Worm (Caenorhabditis elegans) whole organism, L4 larva: ENCODE measurements around the gene str-114.

ENCODE experiments used
- D1046.2 ChIP-seq: fragments of 200-800 bp; sonication (Bioruptor generic); IDR thresholded peaks from 2 replicates; pipeline ENCODE4 v1.3.6; 2022; ENCODE audit warnings: missing genetic modification characterization, missing compliant biosample characterization
- F49E8.2 ChIP-seq: sonication (generic microtip); optimal IDR thresholded peaks from 2 replicates; lab custom pipeline; 2016; ENCODE audit warnings: missing compliant biosample characterization, mild to moderate bottlenecking, missing genetic modification characterization, borderline replicate concordance
- T26A8.4 ChIP-seq: fragments of 200-800 bp; sonication (Bioruptor generic); IDR thresholded peaks from 2 replicates; pipeline ENCODE4 v1.3.6; 2022; ENCODE audit warnings: missing genetic modification characterization, missing compliant biosample characterization
- Y75B8A.6 ChIP-seq: fragments of 200-800 bp; sonication (Bioruptor generic); IDR thresholded peaks from 2 replicates; pipeline ENCODE4 v1.3.6; 2022; ENCODE audit warnings: missing genetic modification reagents, missing genetic modification characterization, missing compliant biosample characterization
- aha-1 ChIP-seq: fragments of 150-350 bp; peaks from one replicate; lab custom pipeline; 2014; ENCODE audit warnings: missing biosample characterization, missing genetic modification characterization
- aly-2 ChIP-seq: sonication (generic microtip); optimal IDR thresholded peaks from 2 replicates; lab custom pipeline; 2018; ENCODE audit warnings: missing biosample characterization, missing genetic modification characterization
- ceh-20 ChIP-seq: fragments of 200-800 bp; sonication (Bioruptor generic); IDR thresholded peaks from 2 replicates; pipeline ENCODE4 v1.3.6; 2022; ENCODE audit warnings: missing genetic modification reagents, missing genetic modification characterization, missing compliant biosample characterization
- ceh-28 ChIP-seq: fragments of 150-350 bp; optimal IDR thresholded peaks from 2 replicates; lab custom pipeline; 2014; ENCODE audit warnings: missing biosample characterization, missing genetic modification reagents, missing genetic modification characterization
- ceh-82 ChIP-seq: sonication (generic microtip); optimal IDR thresholded peaks from 2 replicates; lab custom pipeline; 2017; ENCODE audit warnings: missing biosample characterization, missing genetic modification characterization
- daf-16 ChIP-seq, 3 experiments: sonication (generic microtip); optimal IDR thresholded peaks; 2 replicates each; lab custom pipeline; 2016 to 2017; ENCODE audit warnings: missing genetic modification characterization in 3 of 3, missing genetic modification reagents in 3 of 3, mild to moderate bottlenecking in 2 of 3, missing compliant biosample characterization in 2 of 3, missing biosample characterization in 1 of 3, moderate library complexity in 1 of 3
- dmd-6 ChIP-seq: fragments of 200-800 bp; sonication (Bioruptor generic); IDR thresholded peaks from 2 replicates; pipeline ENCODE4 v1.3.6; 2022; ENCODE audit warnings: missing genetic modification reagents, missing genetic modification characterization, missing compliant biosample characterization
- dmd-9 ChIP-seq: fragments of 200-800 bp; sonication (Bioruptor generic); IDR thresholded peaks from 2 replicates; pipeline ENCODE4 v1.3.6; 2022; ENCODE audit warnings: missing genetic modification reagents, missing genetic modification characterization, missing compliant biosample characterization
- dpl-1 ChIP-seq: fragments of 150-350 bp; optimal IDR thresholded peaks from 2 replicates; lab custom pipeline; 2014; ENCODE audit warnings: missing biosample characterization, missing genetic modification reagents, missing genetic modification characterization
- egl-27 ChIP-seq: sonication (generic microtip); optimal IDR thresholded peaks from 3 replicates; lab custom pipeline; 2017; ENCODE audit warnings: missing biosample characterization, missing genetic modification reagents, missing genetic modification characterization
- egl-43 ChIP-seq: fragments of 200-800 bp; sonication (Bioruptor generic); IDR thresholded peaks from 2 replicates; pipeline ENCODE4 v1.3.6; 2022; ENCODE audit warnings: missing genetic modification reagents, missing genetic modification characterization, missing compliant biosample characterization
- fos-1 ChIP-seq: fragments of 150-350 bp; optimal IDR thresholded peaks from 2 replicates; lab custom pipeline; 2014; ENCODE audit warnings: missing biosample characterization, missing genetic modification characterization
- hlh-11 ChIP-seq: fragments of 200-800 bp; sonication (Bioruptor generic); optimal IDR thresholded peaks from 2 replicates; lab custom pipeline; 2018; ENCODE audit warnings: mild to moderate bottlenecking, missing genetic modification characterization, missing compliant biosample characterization
- hlh-30 ChIP-seq: sonication (generic microtip); optimal IDR thresholded peaks from 2 replicates; lab custom pipeline; 2017; ENCODE audit warnings: antibody characterized with exemption, mild to moderate bottlenecking, missing genetic modification characterization, missing compliant biosample characterization; ENCODE audit not compliant: insufficient read depth
- hmg-1.1 ChIP-seq: fragments of 200-800 bp; sonication (Bioruptor generic); IDR thresholded peaks from 2 replicates; pipeline ENCODE4 v1.3.6; 2022; ENCODE audit warnings: missing genetic modification reagents, missing genetic modification characterization, missing compliant biosample characterization
- jun-1 ChIP-seq: fragments of 150-350 bp; optimal IDR thresholded peaks from 2 replicates; lab custom pipeline; 2014; ENCODE audit warnings: missing biosample characterization, missing genetic modification reagents, missing genetic modification characterization
- lim-7 ChIP-seq: fragments of 200-800 bp; sonication (Bioruptor generic); IDR thresholded peaks from 2 replicates; pipeline ENCODE4 v1.3.6; 2022; ENCODE audit warnings: missing genetic modification characterization, missing compliant biosample characterization
- lin-13 ChIP-seq: fragments of 150-350 bp; optimal IDR thresholded peaks from 2 replicates; lab custom pipeline; 2014; ENCODE audit warnings: missing biosample characterization, missing genetic modification reagents, missing genetic modification characterization
- lin-39 ChIP-seq: fragments of 150-350 bp; optimal IDR thresholded peaks from 2 replicates; lab custom pipeline; 2014; ENCODE audit warnings: missing biosample characterization, missing genetic modification reagents, missing genetic modification characterization
- lsy-2 ChIP-seq, 2 experiments: fragments of 150-350 bp in 1 of 2; sonication (generic microtip) in 1 of 2; optimal IDR thresholded peaks; 2 replicates each; lab custom pipeline; 2014 to 2017; ENCODE audit warnings: missing biosample characterization in 2 of 2, missing genetic modification characterization in 2 of 2
- mdl-1 ChIP-seq, 2 experiments: fragments of 150-350 bp in 1 of 2; sonication (generic microtip) in 1 of 2; optimal IDR thresholded peaks; 2 replicates each; lab custom pipeline; 2014 to 2017; ENCODE audit warnings: missing biosample characterization in 2 of 2, missing genetic modification characterization in 2 of 2
- mdt-29 ChIP-seq: fragments of 200-800 bp; sonication (Bioruptor generic); IDR thresholded peaks from 2 replicates; pipeline ENCODE4 v1.3.6; 2022; ENCODE audit warnings: missing genetic modification reagents, missing genetic modification characterization, missing compliant biosample characterization
- mep-1 ChIP-seq: fragments of 150-350 bp; sonication (generic microtip); optimal IDR thresholded peaks from 3 replicates; lab custom pipeline; 2014; ENCODE audit warnings: missing biosample characterization, missing genetic modification characterization
- mes-2 ChIP-seq: sonication (generic microtip); optimal IDR thresholded peaks from 2 replicates; lab custom pipeline; 2016; ENCODE audit warnings: missing genotype, mild to moderate bottlenecking, missing genetic modification characterization, missing compliant biosample characterization; ENCODE audit not compliant: poor library complexity, severe bottlenecking
- mxl-2 ChIP-seq: fragments of 200-800 bp; sonication (Bioruptor generic); conservative IDR thresholded peaks from 2 replicates; pipeline ENCODE4 v1.3.6; 2022; ENCODE audit warnings: missing genetic modification reagents, missing genetic modification characterization, missing compliant biosample characterization
- mxl-3 ChIP-seq: fragments of 200-800 bp; sonication (Bioruptor generic); optimal IDR thresholded peaks from 2 replicates; lab custom pipeline; 2018; ENCODE audit warnings: mild to moderate bottlenecking, missing genetic modification characterization, missing compliant biosample characterization
- nhr-102 ChIP-seq: sonication (generic microtip); optimal IDR thresholded peaks from 2 replicates; lab custom pipeline; 2016; ENCODE audit warnings: mild to moderate bottlenecking, missing genetic modification characterization, moderate library complexity, missing compliant biosample characterization
- nhr-237 ChIP-seq: sonication (generic microtip); optimal IDR thresholded peaks from 2 replicates; lab custom pipeline; 2017; ENCODE audit warnings: missing biosample characterization, missing genetic modification characterization
- nhr-6 ChIP-seq: fragments of 150-350 bp; optimal IDR thresholded peaks from 2 replicates; lab custom pipeline; 2014; ENCODE audit warnings: missing biosample characterization, missing genetic modification characterization
- nhr-76 ChIP-seq: fragments of 150-350 bp; optimal IDR thresholded peaks from 2 replicates; lab custom pipeline; 2014; ENCODE audit warnings: missing biosample characterization, missing genetic modification characterization
- nhr-77 ChIP-seq: fragments of 150-350 bp; optimal IDR thresholded peaks from 2 replicates; lab custom pipeline; 2014; ENCODE audit warnings: missing biosample characterization, missing genetic modification characterization
- rbr-2 ChIP-seq: sonication (generic microtip); optimal IDR thresholded peaks from 2 replicates; lab custom pipeline; 2016; ENCODE audit warnings: missing genotype, missing genetic modification characterization, missing compliant biosample characterization
- saeg-2 ChIP-seq: fragments of 200-800 bp; sonication (Bioruptor generic); IDR thresholded peaks from 2 replicates; pipeline ENCODE4 v1.3.6; 2022; ENCODE audit warnings: missing genetic modification reagents, missing genetic modification characterization, missing compliant biosample characterization
- snpc-1.2 ChIP-seq: fragments of 200-800 bp; sonication (Bioruptor generic); IDR thresholded peaks from 2 replicates; pipeline ENCODE4 v1.3.6; 2022; ENCODE audit warnings: missing genetic modification reagents, missing genetic modification characterization, missing compliant biosample characterization
- tra-1 ChIP-seq: fragments of 200-800 bp; sonication (Bioruptor generic); IDR thresholded peaks from 2 replicates; pipeline ENCODE4 v1.3.6; 2022; ENCODE audit warnings: missing genetic modification reagents, missing genetic modification characterization, missing compliant biosample characterization
- unc-130 ChIP-seq: sonication (generic microtip); optimal IDR thresholded peaks from 2 replicates; lab custom pipeline; 2016; ENCODE audit warnings: missing genetic modification reagents, missing genetic modification characterization, missing compliant biosample characterization
- unc-62 ChIP-seq, 3 experiments: fragments of 150-350 bp in 1 of 3; sonication (generic microtip); optimal IDR thresholded peaks in 2 of 3; peaks in 1 of 3; 1 replicate in 1 of 3; 2 replicates in 2 of 3; lab custom pipeline; 2014 to 2017; ENCODE audit warnings: missing biosample characterization in 3 of 3, missing genetic modification characterization in 3 of 3, missing genetic modification reagents in 3 of 3, missing genotype in 1 of 3
- zag-1 ChIP-seq: fragments of 150-350 bp; optimal IDR thresholded peaks from 2 replicates; lab custom pipeline; 2014; ENCODE audit warnings: missing biosample characterization, missing genetic modification characterization
- zfp-2 ChIP-seq: sonication (generic microtip); optimal IDR thresholded peaks from 2 replicates; lab custom pipeline; 2016; ENCODE audit warnings: mild to moderate bottlenecking, missing genetic modification characterization, missing compliant biosample characterization

The str-114 gene

ce11 chrV:3685790-3686208, 36.2 kb downstream of the str-114 start, which contains the start of gene W08A12.2 (continued):
- TF ChIP-seq ceh-28 (tag; lab: Kevin White, UChicago) = no peak
- TF ChIP-seq hlh-30 (tag; lab: Kevin White, UChicago) = peak; percentile 77
- TF ChIP-seq egl-27 (tag; lab: Kevin White, UChicago) = no peak
- TF ChIP-seq mes-2 = no peak
- no peak for TF ChIP-seq dmd-9 (GFP tag; lab: Robert Waterston, UW)
- 0 out of 2 replicates have a peak, but pooled peaks have one; percentile 60 for TF ChIP-seq Y75B8A.6 (GFP tag; lab: Robert Waterston, UW)
- peak; percentile 62; the same call in 1 of the 2 replicates for TF ChIP-seq D1046.2 (GFP tag; lab: Robert Waterston, UW)
- TF ChIP-seq aha-1 (tag; lab: Kevin White, UChicago) = peak; percentile 29
- no peak for TF ChIP-seq nhr-102 (tag; lab: Kevin White, UChicago)
- 0 out of 2 replicates have a peak, but pooled peaks have one; percentile 18 for TF ChIP-seq hmg-1.1 (GFP tag; lab: Robert Waterston, UW)
- no peak for TF ChIP-seq zfp-2 (tag; lab: Kevin White, UChicago)
- no peak for TF ChIP-seq aly-2 (tag; lab: Kevin White, UChicago)
- TF ChIP-seq mep-1 (tag; lab: Kevin White, UChicago) = no peak
- TF ChIP-seq mxl-3 (GFP tag; lab: Kevin White, UChicago) = no peak
- TF ChIP-seq tra-1 = peak; percentile 76
- TF ChIP-seq F49E8.2 (tag; lab: Kevin White, UChicago) = no peak

DNA sequence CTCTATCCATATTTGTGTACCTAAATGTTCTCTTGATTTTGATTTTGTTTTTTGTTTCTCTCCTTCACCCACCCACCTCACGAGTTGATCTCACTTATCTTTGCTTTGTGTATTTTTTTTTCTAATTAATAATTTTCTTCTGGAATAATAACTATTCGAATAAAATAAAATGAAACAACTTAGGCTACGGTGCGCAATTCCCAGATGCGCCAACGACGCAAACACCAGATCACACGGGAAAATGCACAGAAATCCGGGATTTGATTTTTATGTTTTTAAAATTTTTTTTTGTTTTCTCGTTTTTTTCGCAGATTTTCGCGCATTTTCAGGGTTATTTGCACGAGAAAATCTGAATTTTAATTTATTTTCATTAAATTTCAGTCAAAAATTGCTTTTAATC, 36.7 kb downstream of the str-114 start:
- TF ChIP-seq hlh-30 (tag; lab: Kevin White, UChicago) (no peak), snpc-1.2 (GFP tag; lab: Robert Waterston, UW) (no peak), mes-2 (no peak), mep-1 (tag; lab: Kevin White, UChicago) (no peak), nhr-237 (tag; lab: Kevin White, UChicago) (no peak), mxl-2 (no peak), daf-16 (GFP tag; optimal IDR thresholded peaks at IDR 0.05; lab: Kevin White, UChicago) (no peak), daf-16 (tag; optimal IDR thresholded peaks at IDR 0.05; lab: Kevin White, UChicago) (no peak), hlh-11 (tag; lab: Kevin White, UChicago) (no peak), saeg-2 (GFP tag; lab: Robert Waterston, UW) (no peak), jun-1 (no peak), rbr-2 (no peak), hmg-1.1 (GFP tag; lab: Robert Waterston, UW) (no peak)

DNA sequence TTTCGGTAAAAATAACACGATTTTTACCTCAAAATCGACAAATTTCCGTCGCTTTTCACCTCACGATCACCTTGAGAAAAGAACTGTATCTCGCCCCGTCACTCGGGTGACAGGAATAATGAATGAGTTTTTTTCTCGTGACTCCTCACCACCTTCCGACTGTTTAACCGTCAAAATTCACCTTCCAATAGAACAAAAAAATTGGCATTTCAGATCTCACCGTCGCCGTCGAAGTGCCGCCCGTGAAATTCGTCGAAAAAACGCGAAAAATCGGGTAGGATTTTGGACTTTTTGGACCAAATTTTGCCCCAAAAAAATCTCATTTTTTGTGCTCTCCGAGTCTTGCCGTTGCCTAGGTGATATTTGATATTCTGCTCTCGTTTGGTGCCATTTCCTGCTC, 37.3 kb downstream of the str-114 start, which contains the start of gene unc-132:
TSS of gene unc-132 (plus strand) at position 208 of the 400 bp plus-strand sequence.
- TF ChIP-seq aha-1 (tag; lab: Kevin White, UChicago) = peak; percentile 93
- TF ChIP-seq lim-7 (GFP tag; lab: Robert Waterston, UW) = no peak

ce11 chrV:3688733-3689132, 39.2 kb downstream of the str-114 start:
- TF ChIP-seq unc-62 (GFP tag; optimal IDR thresholded peaks at IDR 0.05 in 1 of 2; lab: Kevin White, UChicago) (peak in 1 of 2 experiments; percentile 14), unc-62 (tag; optimal IDR thresholded peaks at IDR 0.05; lab: Kevin White, UChicago) (no peak), ceh-20 (GFP tag; lab: Robert Waterston, UW) (no peak), lsy-2 (tag; optimal IDR thresholded peaks at IDR 0.05; lab: Kevin White, UChicago) (peak in 1 of 2 experiments; percentile 49), T26A8.4 (GFP tag; lab: Robert Waterston, UW) (no peak), zag-1 (no peak), jun-1 (no peak), zfp-2 (tag; lab: Kevin White, UChicago) (no peak), nhr-77 (tag; lab: Kevin White, UChicago) (no peak), egl-27 (tag; lab: Kevin White, UChicago) (no peak), nhr-6 (tag; lab: Kevin White, UChicago) (peak; percentile 1), fos-1 (tag; lab: Kevin White, UChicago) (no peak), ceh-82 (tag; lab: Kevin White, UChicago) (no peak), lin-13 (GFP tag; lab: Kevin White, UChicago) (no peak), mdt-29 (GFP tag; lab: Robert Waterston, UW) (no peak), D1046.2 (GFP tag; lab: Robert Waterston, UW) (no peak), mep-1 (tag; lab: Kevin White, UChicago) (peak; percentile 48), mdl-1 (tag; optimal IDR thresholded peaks at IDR 0.05; lab: Kevin White, UChicago) (peak in 1 of 2 experiments; percentile 40), egl-43 (GFP tag; lab: Robert Waterston, UW) (no peak), lin-39 (tag; lab: Kevin White, UChicago) (no peak), dmd-6 (GFP tag; lab: Robert Waterston, UW) (0 out of 2 replicates have a peak, but pooled peaks have one; percentile 11), hlh-30 (tag; lab: Kevin White, UChicago) (peak; percentile 66), hlh-11 (tag; lab: Kevin White, UChicago) (peak; percentile 21), nhr-76 (tag; lab: Kevin White, UChicago) (no peak), dpl-1 (GFP tag; lab: Kevin White, UChicago) (peak; percentile 1), unc-130 (GFP tag; lab: Kevin White, UChicago) (no peak)
